Worm (Caenorhabditis elegans) whole organism, young adult: ENCODE data around the gene fbxa-176.

Experiments
- F37B4.10 ChIP-seq: fragments of 200-800 bp; sonication (Bioruptor generic); IDR thresholded peaks from 2 replicates; pipeline ENCODE4 v1.3.6; 2022; ENCODE audit warnings: missing genetic modification characterization, missing compliant biosample characterization
- lin-54 ChIP-seq: fragments of 200-800 bp; sonication (Bioruptor generic); optimal IDR thresholded peaks from 2 replicates; lab custom pipeline; 2018; ENCODE audit warnings: mild to moderate bottlenecking, missing genetic modification characterization, missing compliant biosample characterization
- nhr-80 ChIP-seq: sonication (generic microtip); optimal IDR thresholded peaks from 2 replicates; lab custom pipeline; 2016; ENCODE audit warnings: missing genetic modification characterization, missing compliant biosample characterization
- snpc-4 ChIP-seq, 5 experiments: fragments of 150-350 bp in 1 of 5; sonication (generic microtip) in 4 of 5; optimal IDR thresholded peaks; 2 replicates each; lab custom pipeline; 2014 to 2018; ENCODE audit warnings: missing genetic modification characterization in 5 of 5, missing biosample characterization in 3 of 5, antibody characterized with exemption in 2 of 5, mild to moderate bottlenecking in 2 of 5, missing compliant biosample characterization in 2 of 5, missing genotype in 2 of 5, moderate library complexity in 2 of 5, missing genetic modification reagents in 1 of 5
- zfh-2 ChIP-seq: fragments of 200-800 bp; sonication (Bioruptor generic); conservative IDR thresholded peaks from 2 replicates; pipeline ENCODE4 v1.3.6; 2022; ENCODE audit warnings: missing genetic modification reagents, missing genetic modification characterization, missing compliant biosample characterization
- ztf-25 ChIP-seq: fragments of 200-800 bp; sonication (Bioruptor generic); IDR thresholded peaks from 2 replicates; pipeline ENCODE4 v1.3.6; 2022; ENCODE audit warnings: missing genetic modification reagents, missing genetic modification characterization, missing compliant biosample characterization

Gene fbxa-176

ce11 chrV:17584352-17584843, 34.9 kb downstream of the fbxa-176 start, which contains the start of gene fbxa-133:
Gene fbxa-133 (plus strand): TSS chrV:17584793.
- 0 out of 2 replicates have a peak, but pooled peaks have one; percentile 64 for TF ChIP-seq F37B4.10 (GFP tag; lab: Robert Waterston, UW)
- TF ChIP-seq, all 124 proteins: peak for 1; not testable (repeated sequence) for 123

- TF ChIP-seq ztf-25 (GFP tag; lab: Robert Waterston, UW) = no peak
- TF ChIP-seq zfh-2 (GFP tag; lab: Robert Waterston, UW) = peak; percentile 70
- TF ChIP-seq, all 124 proteins: peak for 1
Measured at ce11 chrV:17595691-17596090, 46.2 kb downstream of the fbxa-176 start.

ce11 chrV:17598810-17599209, 49.3 kb downstream of the fbxa-176 start, which contains the start of gene Y6G8.2:
Gene Y6G8.2 (minus strand): TSS chrV:17598956.
- TF ChIP-seq snpc-4 (GFP tag; optimal IDR thresholded peaks at IDR 0.05; lab: Kevin White, UChicago) = no peak
- TF ChIP-seq snpc-4 (tag; optimal IDR thresholded peaks at IDR 0.05; lab: Kevin White, UChicago) = peak in 3 of 4 experiments; percentile 30 to 73 (median 47)
- peak; percentile 41 for TF ChIP-seq nhr-80 (tag; lab: Kevin White, UChicago)
- no peak for TF ChIP-seq lin-54 (GFP tag; lab: Kevin White, UChicago)
